Worm (Caenorhabditis elegans) whole organism, late embryonic: ENCODE measurements around the gene C32D5.8.

Experiments used
- C08G9.2 ChIP-seq: sonication (generic microtip); optimal IDR thresholded peaks from 2 replicates; lab custom pipeline; 2016; ENCODE audit warnings: mild to moderate bottlenecking, missing genetic modification characterization, moderate library complexity, missing compliant biosample characterization
- C38D4.7 ChIP-seq: fragments of 200-800 bp; sonication (Bioruptor generic); optimal IDR thresholded peaks from 2 replicates; lab custom pipeline; 2018; ENCODE audit warnings: mild to moderate bottlenecking, missing genetic modification characterization, moderate library complexity, missing compliant biosample characterization
- F13H6.1 ChIP-seq: sonication (generic microtip); optimal IDR thresholded peaks from 2 replicates; lab custom pipeline; 2016; ENCODE audit warnings: missing genetic modification characterization, missing compliant biosample characterization
- T23F11.4 ChIP-seq: fragments of 200-800 bp; sonication (Bioruptor generic); optimal IDR thresholded peaks from 2 replicates; lab custom pipeline; 2018; ENCODE audit warnings: mild to moderate bottlenecking, missing genetic modification characterization, missing compliant biosample characterization
- Y22D7AL.16 ChIP-seq: sonication (generic microtip); optimal IDR thresholded peaks from 2 replicates; lab custom pipeline; 2016; ENCODE audit warnings: missing genetic modification characterization, missing compliant biosample characterization
- ceh-18 ChIP-seq: sonication (generic microtip); optimal IDR thresholded peaks from 2 replicates; lab custom pipeline; 2016; ENCODE audit warnings: missing genetic modification characterization, missing compliant biosample characterization
- ceh-2 ChIP-seq: sonication (generic microtip); optimal IDR thresholded peaks from 2 replicates; lab custom pipeline; 2016; ENCODE audit warnings: missing genotype, missing genetic modification characterization, missing compliant biosample characterization
- ceh-22 ChIP-seq: sonication (generic microtip); optimal IDR thresholded peaks from 2 replicates; lab custom pipeline; 2017; ENCODE audit warnings: missing biosample characterization, missing genetic modification characterization
- ceh-24 ChIP-seq: sonication (generic microtip); optimal IDR thresholded peaks from 2 replicates; lab custom pipeline; 2016; ENCODE audit warnings: mild to moderate bottlenecking, missing genetic modification characterization, missing compliant biosample characterization
- ceh-45 ChIP-seq: fragments of 200-800 bp; sonication (Bioruptor generic); IDR thresholded peaks from 2 replicates; pipeline ENCODE4 v1.3.6; 2022; ENCODE audit warnings: missing genetic modification reagents, missing genetic modification characterization, missing compliant biosample characterization
- ceh-48 ChIP-seq: sonication (generic microtip); optimal IDR thresholded peaks from 2 replicates; lab custom pipeline; 2016; ENCODE audit warnings: missing genetic modification characterization, inconsistent platforms, missing compliant biosample characterization
- ceh-9 ChIP-seq: sonication (generic microtip); optimal IDR thresholded peaks from 2 replicates; lab custom pipeline; 2016; ENCODE audit warnings: mild to moderate bottlenecking, missing genetic modification characterization, inconsistent platforms, missing compliant biosample characterization
- che-1 ChIP-seq: sonication (generic microtip); optimal IDR thresholded peaks from 2 replicates; lab custom pipeline; 2016; ENCODE audit warnings: mild to moderate bottlenecking, missing genetic modification characterization, missing compliant biosample characterization
- dve-1 ChIP-seq: sonication (generic microtip); optimal IDR thresholded peaks from 2 replicates; lab custom pipeline; 2017; ENCODE audit warnings: antibody characterized with exemption, mild to moderate bottlenecking, missing genetic modification characterization, missing compliant biosample characterization
- elt-2 ChIP-seq: sonication (generic microtip); optimal IDR thresholded peaks from 2 replicates; lab custom pipeline; 2016; ENCODE audit warnings: missing genetic modification reagents, missing genetic modification characterization, missing compliant biosample characterization
- eyg-1 ChIP-seq: sonication (generic microtip); optimal IDR thresholded peaks from 2 replicates; lab custom pipeline; 2016; ENCODE audit warnings: missing genotype, missing genetic modification characterization, missing compliant biosample characterization
- fax-1 ChIP-seq: sonication (generic microtip); optimal IDR thresholded peaks from 2 replicates; lab custom pipeline; 2016; ENCODE audit warnings: missing genotype, missing genetic modification characterization, missing compliant biosample characterization
- fkh-10 ChIP-seq: fragments of 150-350 bp; optimal IDR thresholded peaks from 2 replicates; lab custom pipeline; 2014; ENCODE audit warnings: missing biosample characterization, missing genetic modification reagents, missing genetic modification characterization
- fkh-6 ChIP-seq: sonication (generic microtip); optimal IDR thresholded peaks from 2 replicates; lab custom pipeline; 2016; ENCODE audit warnings: missing genetic modification characterization, missing compliant biosample characterization
- gmeb-2 ChIP-seq: sonication (generic microtip); optimal IDR thresholded peaks from 2 replicates; lab custom pipeline; 2016; ENCODE audit warnings: missing genetic modification characterization, inconsistent platforms, missing compliant biosample characterization
- hlh-13 ChIP-seq: fragments of 200-800 bp; sonication (Bioruptor generic); optimal IDR thresholded peaks from 2 replicates; lab custom pipeline; 2018; ENCODE audit warnings: mild to moderate bottlenecking, missing genetic modification characterization, missing compliant biosample characterization
- hlh-30 ChIP-seq: sonication (generic microtip); optimal IDR thresholded peaks from 2 replicates; lab custom pipeline; 2017; ENCODE audit warnings: antibody characterized with exemption, missing genetic modification characterization, missing compliant biosample characterization; ENCODE audit not compliant: insufficient read depth
- hlh-8 ChIP-seq: sonication (generic microtip); optimal IDR thresholded peaks from 2 replicates; lab custom pipeline; 2016; ENCODE audit warnings: missing genotype, missing genetic modification characterization, missing compliant biosample characterization
- lim-6 ChIP-seq: sonication (generic microtip); optimal IDR thresholded peaks from 2 replicates; lab custom pipeline; 2016; ENCODE audit warnings: missing genetic modification characterization, missing compliant biosample characterization
- lin-11 ChIP-seq: fragments of 200-800 bp; sonication (Bioruptor generic); optimal IDR thresholded peaks from 2 replicates; lab custom pipeline; 2018; ENCODE audit warnings: mild to moderate bottlenecking, missing genetic modification characterization, missing compliant biosample characterization
- madf-2 ChIP-seq: sonication (generic microtip); optimal IDR thresholded peaks from 2 replicates; lab custom pipeline; 2017; ENCODE audit warnings: missing genetic modification characterization, missing compliant biosample characterization
- mec-3 ChIP-seq: sonication (generic microtip); optimal IDR thresholded peaks from 2 replicates; lab custom pipeline; 2016; ENCODE audit warnings: borderline replicate concordance, missing genetic modification characterization, missing compliant biosample characterization
- nhr-11 ChIP-seq: fragments of 150-350 bp; optimal IDR thresholded peaks from 2 replicates; lab custom pipeline; 2014; ENCODE audit warnings: missing biosample characterization, missing genetic modification characterization
- nhr-232 ChIP-seq: sonication (generic microtip); optimal IDR thresholded peaks from 2 replicates; lab custom pipeline; 2016; ENCODE audit warnings: missing genetic modification characterization, missing compliant biosample characterization
- npax-4 ChIP-seq: sonication (generic microtip); optimal IDR thresholded peaks from 2 replicates; lab custom pipeline; 2016; ENCODE audit warnings: missing genetic modification characterization, missing compliant biosample characterization
- pat-9 ChIP-seq: fragments of 200-800 bp; sonication (Bioruptor generic); optimal IDR thresholded peaks from 2 replicates; lab custom pipeline; 2018; ENCODE audit warnings: mild to moderate bottlenecking, missing genetic modification characterization, moderate library complexity, missing compliant biosample characterization
- pha-4 ChIP-seq: fragments of 150-350 bp; optimal IDR thresholded peaks from 2 replicates; lab custom pipeline; 2018; ENCODE audit warnings: missing biosample characterization, missing genetic modification reagents, missing genetic modification characterization
- pqm-1 ChIP-seq: sonication (generic microtip); optimal IDR thresholded peaks from 2 replicates; lab custom pipeline; 2016; ENCODE audit warnings: missing genetic modification characterization, missing compliant biosample characterization
- pros-1 ChIP-seq: fragments of 150-350 bp; optimal IDR thresholded peaks from 2 replicates; lab custom pipeline; 2014; ENCODE audit warnings: missing biosample characterization, missing genetic modification reagents, missing genetic modification characterization
- ref-2 ChIP-seq: sonication (generic microtip); optimal IDR thresholded peaks from 2 replicates; lab custom pipeline; 2016; ENCODE audit warnings: missing genetic modification characterization, missing compliant biosample characterization
- sox-4 ChIP-seq: sonication (generic microtip); optimal IDR thresholded peaks from 2 replicates; lab custom pipeline; 2017; ENCODE audit warnings: mild to moderate bottlenecking, missing genetic modification characterization, inconsistent platforms, missing compliant biosample characterization
- tbx-2 ChIP-seq: sonication (generic microtip); optimal IDR thresholded peaks from 2 replicates; lab custom pipeline; 2016; ENCODE audit warnings: missing genetic modification characterization, missing compliant biosample characterization
- tbx-7 ChIP-seq: sonication (generic microtip); optimal IDR thresholded peaks from 2 replicates; lab custom pipeline; 2016; ENCODE audit warnings: missing genotype, missing genetic modification characterization, missing compliant biosample characterization
- unc-42 ChIP-seq: sonication (generic microtip); optimal IDR thresholded peaks from 2 replicates; lab custom pipeline; 2016; ENCODE audit warnings: missing genotype, missing genetic modification characterization, missing compliant biosample characterization
- unc-55 ChIP-seq: sonication (generic microtip); optimal IDR thresholded peaks from 2 replicates; lab custom pipeline; 2017; ENCODE audit warnings: missing biosample characterization, missing genetic modification reagents, missing genetic modification characterization
- unc-86 ChIP-seq: sonication (generic microtip); optimal IDR thresholded peaks from 2 replicates; lab custom pipeline; 2016; ENCODE audit warnings: missing genetic modification characterization, missing compliant biosample characterization
- ztf-16 ChIP-seq: sonication (generic microtip); optimal IDR thresholded peaks from 2 replicates; lab custom pipeline; 2017; ENCODE audit warnings: missing genetic modification characterization, missing compliant biosample characterization

C32D5.8 gene

ce11 chrII:6339511-6339910 lies 6.3 kb downstream of the C32D5.8 start:
- TF ChIP-seq fkh-10 (GFP tag; lab: Kevin White, UChicago) (no peak), dve-1 (tag; lab: Kevin White, UChicago) (peak; percentile 41)

ce11 chrII:6335358-6335757 lies 10.4 kb downstream of the C32D5.8 start, which contains the start of gene C32D5.14:
TSS of gene C32D5.14 (plus strand) at chrII:6335488.
- TF ChIP-seq ceh-45 (GFP tag; lab: Robert Waterston, UW) (no peak), ceh-24 (tag; lab: Kevin White, UChicago) (no peak), sox-4 (tag; lab: Kevin White, UChicago) (no peak), che-1 (no peak), madf-2 (no peak), gmeb-2 (tag; lab: Kevin White, UChicago) (no peak), lin-11 (tag; lab: Kevin White, UChicago) (no peak)

ce11 chrII:6334745-6335260 lies 11.0 kb downstream of the C32D5.8 start:
- TF ChIP-seq ceh-24 (tag; lab: Kevin White, UChicago) (no peak), nhr-232 (no peak), ceh-22 (tag; lab: Kevin White, UChicago) (no peak)

ce11 chrII:6333887-6334286 lies 11.9 kb downstream of the C32D5.8 start, which contains the start of gene ttc-39B:
TSS of gene ttc-39B (minus strand) at chrII:6333987.
- TF ChIP-seq fkh-6: no peak
- TF ChIP-seq hlh-13 (GFP tag; lab: Kevin White, UChicago): no peak
- TF ChIP-seq ceh-48: no peak
- TF ChIP-seq pha-4: no peak
- TF ChIP-seq ref-2 (tag; lab: Kevin White, UChicago): no peak
- no peak for TF ChIP-seq ceh-45 (GFP tag; lab: Robert Waterston, UW)
- TF ChIP-seq unc-42 (tag; lab: Kevin White, UChicago): no peak
- TF ChIP-seq nhr-11 (tag; lab: Kevin White, UChicago): no peak
- TF ChIP-seq ceh-2: no peak
- TF ChIP-seq hlh-30 (tag; lab: Kevin White, UChicago): no peak

- TF ChIP-seq ceh-48 (no peak), pqm-1 (tag; lab: Kevin White, UChicago) (no peak), tbx-7 (tag; lab: Kevin White, UChicago) (no peak), lin-11 (tag; lab: Kevin White, UChicago) (no peak), sox-4 (tag; lab: Kevin White, UChicago) (no peak), npax-4 (no peak), elt-2 (tag; lab: Kevin White, UChicago) (peak; percentile 53), ceh-22 (tag; lab: Kevin White, UChicago) (no peak), pat-9 (no peak), ref-2 (tag; lab: Kevin White, UChicago) (peak; percentile 80), eyg-1 (tag; lab: Kevin White, UChicago) (no peak), F13H6.1 (tag; lab: Kevin White, UChicago) (no peak), tbx-2 (peak; percentile 72), fkh-10 (GFP tag; lab: Kevin White, UChicago) (peak; percentile 39), unc-55 (peak; percentile 6), fkh-6 (no peak), T23F11.4 (GFP tag; lab: Kevin White, UChicago) (no peak), C38D4.7 (GFP tag; lab: Kevin White, UChicago) (no peak), mec-3 (tag; lab: Kevin White, UChicago) (no peak), unc-86 (peak; percentile 67), ceh-2 (peak; percentile 30), hlh-8 (peak; percentile 35), madf-2 (no peak), pros-1 (peak; percentile 84), pha-4 (no peak), lim-6 (tag; lab: Kevin White, UChicago) (no peak), nhr-11 (tag; lab: Kevin White, UChicago) (no peak), C08G9.2 (tag; lab: Kevin White, UChicago) (peak; percentile 12), ceh-9 (no peak), Y22D7AL.16 (tag; lab: Kevin White, UChicago) (no peak), ztf-16 (peak; percentile 19), ceh-18 (tag; lab: Kevin White, UChicago) (peak; percentile 81), fax-1 (tag; lab: Kevin White, UChicago) (no peak)
These were observed 14.4 kb downstream of the C32D5.8 start, which contains the start of gene set-4 for ce11 chrII:6331222-6331830. TSS of gene set-4 (minus strand) at chrII:6331341.
